Fruit fly (Drosophila melanogaster) S2 (cell line): ENCODE measurements around the gene Cpr65Au.

ENCODE experiments used
- CG8478 ChIP-seq: fragments of >200 bp; optimal IDR thresholded peaks from 2 replicates; lab custom pipeline; 2018
- CTCF ChIP-seq, 2 experiments: fragments of >200 bp; optimal IDR thresholded peaks; 2 replicates each; lab custom pipeline; 2018

- TF ChIP-seq CG8478 (lab: Kevin White, UChicago) (no peak), CTCF (optimal IDR thresholded peaks at IDR 0.05; lab: Kevin White, UChicago) (no peak)
These were observed at the start of gene Cpr65Au for dm6 chr3L:6132009-6132408.
